Worm (Caenorhabditis elegans): ENCODE measurements around the gene str-151.

The str-151 gene

DNA sequence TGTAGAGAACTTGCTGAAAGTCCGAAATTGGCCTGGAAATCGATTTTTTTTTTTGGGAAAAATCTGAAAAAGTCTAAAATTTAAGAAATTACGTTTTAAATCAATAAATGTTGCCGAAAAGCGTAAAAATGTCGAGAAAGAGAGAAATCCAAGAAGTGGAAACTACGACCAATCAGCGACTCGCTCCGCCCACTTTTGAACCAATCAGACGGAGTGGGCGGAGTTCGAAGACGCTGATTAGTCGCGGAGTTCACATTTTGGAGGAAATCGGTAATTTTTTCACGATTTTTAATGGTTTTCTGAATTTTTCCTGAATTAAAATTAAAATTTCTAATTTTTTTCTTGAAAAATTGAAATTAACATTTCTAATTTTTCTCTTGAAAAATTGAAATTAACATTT lies 36.3 kb upstream of the str-151 start:
- TF ChIP-seq tra-4 (tag; optimal IDR thresholded peaks at IDR 0.05) (no peak), hmbx-1 (tag; optimal IDR thresholded peaks at IDR 0.05) (no peak), scrt-1 (GFP tag; IDR thresholded peaks at IDR 0.05) (no peak), tbx-37 (GFP tag; conservative IDR thresholded peaks at IDR 0.05) (no peak), aly-1 (tag; optimal IDR thresholded peaks at IDR 0.05) (no peak), hnd-1 (tag; optimal IDR thresholded peaks at IDR 0.05) (no peak)

DNA sequence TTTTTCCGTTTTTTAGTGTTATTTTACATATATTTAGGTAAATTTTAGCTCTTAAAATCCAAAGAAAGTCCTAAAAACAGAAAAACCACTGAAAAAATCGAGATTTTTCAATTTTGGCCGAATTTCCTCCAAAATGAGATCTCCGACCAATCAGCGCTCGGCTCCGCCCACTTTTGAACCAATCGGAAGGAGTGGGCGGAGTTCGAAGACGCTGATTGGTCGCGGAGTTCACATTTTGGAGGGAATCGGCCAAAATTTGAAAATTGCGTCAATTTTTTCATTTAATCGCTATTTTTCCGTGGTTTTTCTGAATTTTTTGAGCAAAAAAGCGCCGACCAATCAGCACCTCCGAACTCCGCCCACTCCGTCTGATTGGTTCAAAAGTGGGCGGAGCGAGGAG lies 35.3 kb upstream of the str-151 start:
- TF ChIP-seq aly-1 (tag; optimal IDR thresholded peaks at IDR 0.05): no peak
- no peak for TF ChIP-seq ceh-36 (tag; optimal IDR thresholded peaks at IDR 0.05)
- no peak for TF ChIP-seq tra-4 (tag; optimal IDR thresholded peaks at IDR 0.05)
- no peak for TF ChIP-seq scrt-1 (GFP tag; IDR thresholded peaks at IDR 0.05)
- no peak for TF ChIP-seq tbx-37 (GFP tag; conservative IDR thresholded peaks at IDR 0.05)
- no peak for TF ChIP-seq hmbx-1 (tag; optimal IDR thresholded peaks at IDR 0.05)
- no peak for TF ChIP-seq ama-1 (optimal IDR thresholded peaks at IDR 0.05)
- TF ChIP-seq hmg-4 (GFP tag; optimal IDR thresholded peaks at IDR 0.05): no peak
- TF ChIP-seq B0310.2 (tag; optimal IDR thresholded peaks at IDR 0.05): no peak
- TF ChIP-seq ets-7 (tag; optimal IDR thresholded peaks at IDR 0.05): no peak
- no peak for TF ChIP-seq F13C5.2 (tag; optimal IDR thresholded peaks at IDR 0.05)
- no peak for TF ChIP-seq flt-1 (GFP tag; IDR thresholded peaks at IDR 0.05)
- TF ChIP-seq sea-1 (GFP tag; conservative IDR thresholded peaks at IDR 0.05): no peak
- TF ChIP-seq pes-1 (GFP tag; IDR thresholded peaks at IDR 0.05): no peak
- no peak for TF ChIP-seq ceh-13 (GFP tag; optimal IDR thresholded peaks at IDR 0.05)
- TF ChIP-seq hnd-1 (tag; optimal IDR thresholded peaks at IDR 0.05): no peak
- TF ChIP-seq tbx-11 (GFP tag; IDR thresholded peaks at IDR 0.05): no peak

DNA sequence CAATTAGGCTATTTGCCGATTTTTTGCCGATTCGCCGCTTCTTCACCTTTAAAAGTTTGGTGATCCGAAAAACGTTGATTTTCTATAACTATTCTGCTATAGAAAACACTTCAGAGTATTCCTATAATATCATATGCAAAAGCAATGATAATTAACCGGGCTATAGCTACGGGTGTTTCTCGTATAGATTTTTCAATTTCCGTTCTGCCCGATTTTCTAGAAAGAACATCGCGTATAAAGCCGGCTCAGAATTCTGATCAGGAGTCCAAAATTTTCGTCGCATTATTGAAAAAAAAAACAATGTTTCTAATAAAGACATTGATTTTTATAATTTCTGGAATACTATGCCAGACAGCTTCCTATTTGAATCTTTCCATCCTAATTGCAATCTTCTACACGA lies 25.3 kb upstream of the str-151 start, which contains the start of gene srbc-65:
srbc-65 (plus strand) TSS at position 301 of the 400 bp plus-strand sequence.
- TF ChIP-seq tra-4 (tag; optimal IDR thresholded peaks at IDR 0.05): no peak
- TF ChIP-seq aly-1 (tag; optimal IDR thresholded peaks at IDR 0.05): no peak
- no peak for TF ChIP-seq ceh-36 (tag; optimal IDR thresholded peaks at IDR 0.05)
- TF ChIP-seq tbx-37 (GFP tag; conservative IDR thresholded peaks at IDR 0.05): no peak
- no peak for TF ChIP-seq B0310.2 (tag; optimal IDR thresholded peaks at IDR 0.05)

DNA sequence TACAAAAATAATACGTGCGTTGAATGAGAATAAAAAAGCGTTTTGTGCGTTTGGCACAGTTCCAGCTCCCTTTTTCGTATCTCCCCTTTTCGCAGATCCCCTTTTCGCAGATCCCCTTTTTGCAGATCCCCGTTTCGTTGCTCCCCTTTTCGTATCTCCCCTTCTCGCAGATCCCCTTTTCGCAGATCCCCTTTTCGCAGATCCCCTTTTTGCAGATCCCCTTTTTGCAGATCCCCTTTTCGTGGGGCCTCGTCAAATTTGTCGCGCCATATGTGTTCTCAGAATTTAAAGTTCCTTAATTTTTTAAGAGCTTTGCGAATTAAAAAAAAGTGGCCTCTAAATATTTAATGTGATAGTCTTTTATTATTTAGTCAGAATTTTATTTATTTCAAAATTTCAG lies 23.1 kb upstream of the str-151 start, which contains the start of gene Y32B12B.4:
Y32B12B.4 (plus strand) TSS at position 399 of the 400 bp plus-strand sequence.
- no peak for TF ChIP-seq ceh-36 (tag; optimal IDR thresholded peaks at IDR 0.05)
- TF ChIP-seq aly-1 (tag; optimal IDR thresholded peaks at IDR 0.05): peak; percentile 16
- TF ChIP-seq ceh-13 (GFP tag; optimal IDR thresholded peaks at IDR 0.05): peak; percentile 41
- peak; percentile 82 for TF ChIP-seq scrt-1 (GFP tag; IDR thresholded peaks at IDR 0.05)
- peak; percentile 5 for TF ChIP-seq B0310.2 (tag; optimal IDR thresholded peaks at IDR 0.05)
- TF ChIP-seq F13C5.2 (tag; optimal IDR thresholded peaks at IDR 0.05): no peak
- peak; percentile 2 for TF ChIP-seq ets-7 (tag; optimal IDR thresholded peaks at IDR 0.05)
- peak; percentile 74 for TF ChIP-seq tbx-11 (GFP tag; IDR thresholded peaks at IDR 0.05)
- peak; percentile 49 for TF ChIP-seq hmg-4 (GFP tag; optimal IDR thresholded peaks at IDR 0.05)
- peak; percentile 13 for TF ChIP-seq hnd-1 (tag; optimal IDR thresholded peaks at IDR 0.05)
- peak; percentile 79 for TF ChIP-seq tbx-37 (GFP tag; conservative IDR thresholded peaks at IDR 0.05)
- TF ChIP-seq sea-1 (GFP tag; conservative IDR thresholded peaks at IDR 0.05): peak; percentile 54; the same call in 1 of the 2 replicates
- TF ChIP-seq flt-1 (GFP tag; IDR thresholded peaks at IDR 0.05): no peak
- peak; percentile 92 for TF ChIP-seq pes-1 (GFP tag; IDR thresholded peaks at IDR 0.05)
- no peak for TF ChIP-seq ama-1 (optimal IDR thresholded peaks at IDR 0.05)
- TF ChIP-seq hmbx-1 (tag; optimal IDR thresholded peaks at IDR 0.05): no peak
- no peak for TF ChIP-seq tra-4 (tag; optimal IDR thresholded peaks at IDR 0.05)

DNA sequence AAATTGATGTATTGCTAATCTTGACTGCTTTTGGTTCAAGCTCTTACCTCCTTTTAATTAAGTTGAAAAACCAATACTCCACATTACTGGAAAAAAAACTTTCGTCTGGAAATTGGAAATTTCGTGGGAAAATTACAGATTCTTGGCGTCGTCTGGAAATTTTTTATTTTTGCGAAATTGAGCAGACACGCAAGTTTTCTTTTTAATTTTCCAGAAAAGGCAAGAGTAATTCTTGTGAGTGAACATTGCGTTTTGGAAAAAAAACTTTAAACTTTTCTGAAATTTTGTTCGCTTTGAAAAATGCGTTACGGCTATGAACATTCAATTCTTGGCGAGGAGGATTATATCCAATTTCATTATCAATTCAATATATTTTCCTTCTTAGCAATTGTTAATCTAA lies 10.4 kb upstream of the str-151 start, which contains the start of gene sru-45:
sru-45 (plus strand) TSS at position 301 of the 400 bp plus-strand sequence.
- TF ChIP-seq scrt-1 (GFP tag; IDR thresholded peaks at IDR 0.05) (no peak), tra-4 (tag; optimal IDR thresholded peaks at IDR 0.05) (no peak), ceh-36 (tag; optimal IDR thresholded peaks at IDR 0.05) (no peak), sea-1 (GFP tag; conservative IDR thresholded peaks at IDR 0.05) (no peak), hmg-4 (GFP tag; optimal IDR thresholded peaks at IDR 0.05) (no peak), tbx-11 (GFP tag; IDR thresholded peaks at IDR 0.05) (no peak), hmbx-1 (tag; optimal IDR thresholded peaks at IDR 0.05) (no peak), aly-1 (tag; optimal IDR thresholded peaks at IDR 0.05) (no peak)

DNA sequence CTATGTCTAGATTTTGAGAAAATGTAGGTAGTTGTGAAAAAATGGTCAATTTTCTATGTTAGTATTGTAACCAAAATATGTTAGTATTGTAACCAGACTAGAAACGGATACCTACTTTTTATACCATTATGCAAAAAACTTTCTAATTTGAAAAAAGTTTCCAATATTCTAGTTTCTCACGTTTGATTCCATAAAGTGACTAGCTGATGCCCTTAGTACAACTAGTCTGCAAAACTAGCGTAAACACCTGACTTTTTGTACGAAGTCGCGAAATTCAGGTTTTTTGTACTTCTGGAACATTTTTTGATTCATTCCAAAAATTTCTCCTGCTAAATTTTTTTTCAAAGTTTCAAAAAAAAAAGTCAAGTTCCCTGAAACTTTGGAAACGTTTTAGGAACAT lies 7.9 kb upstream of the str-151 start:
- no peak for TF ChIP-seq scrt-1 (GFP tag; IDR thresholded peaks at IDR 0.05)
- no peak for TF ChIP-seq ceh-36 (tag; optimal IDR thresholded peaks at IDR 0.05)
- no peak for TF ChIP-seq flt-1 (GFP tag; IDR thresholded peaks at IDR 0.05)
- TF ChIP-seq F13C5.2 (tag; optimal IDR thresholded peaks at IDR 0.05): no peak
- TF ChIP-seq tbx-11 (GFP tag; IDR thresholded peaks at IDR 0.05): no peak
- no peak for TF ChIP-seq sea-1 (GFP tag; conservative IDR thresholded peaks at IDR 0.05)
- TF ChIP-seq ets-7 (tag; optimal IDR thresholded peaks at IDR 0.05): no peak
- no peak for TF ChIP-seq hnd-1 (tag; optimal IDR thresholded peaks at IDR 0.05)
- no peak for TF ChIP-seq pes-1 (GFP tag; IDR thresholded peaks at IDR 0.05)
- TF ChIP-seq tbx-37 (GFP tag; conservative IDR thresholded peaks at IDR 0.05): no peak
- no peak for TF ChIP-seq ama-1 (optimal IDR thresholded peaks at IDR 0.05)
- TF ChIP-seq hmbx-1 (tag; optimal IDR thresholded peaks at IDR 0.05): no peak
- TF ChIP-seq hmg-4 (GFP tag; optimal IDR thresholded peaks at IDR 0.05): no peak
- TF ChIP-seq aly-1 (tag; optimal IDR thresholded peaks at IDR 0.05): no peak
- no peak for TF ChIP-seq ceh-13 (GFP tag; optimal IDR thresholded peaks at IDR 0.05)

DNA sequence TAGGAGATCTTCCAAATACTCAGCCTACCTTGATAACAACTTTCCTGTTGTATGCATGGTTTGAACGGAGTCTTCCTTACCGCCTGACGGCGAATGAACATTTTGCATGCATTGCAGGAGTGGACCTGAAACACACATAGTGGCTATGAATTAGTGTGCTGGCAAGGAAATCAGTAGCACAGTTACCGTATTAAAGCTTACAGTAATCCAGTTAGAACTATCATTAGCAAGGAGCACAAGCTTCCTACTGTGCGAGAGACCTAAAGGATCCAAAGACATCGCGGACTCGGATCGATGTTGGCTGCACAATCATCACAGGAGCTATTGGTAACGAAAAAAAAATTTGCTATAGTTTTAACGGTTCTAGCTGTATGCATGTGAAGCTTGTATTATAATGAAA lies 5.3 kb upstream of the str-151 start, which contains the start of gene nhr-233:
nhr-233 (minus strand) TSS at position 101 of the 400 bp plus-strand sequence.
- TF ChIP-seq pes-1 (GFP tag; IDR thresholded peaks at IDR 0.05) (no peak), ets-7 (tag; optimal IDR thresholded peaks at IDR 0.05) (no peak), tbx-11 (GFP tag; IDR thresholded peaks at IDR 0.05) (no peak), scrt-1 (GFP tag; IDR thresholded peaks at IDR 0.05) (no peak), sea-1 (GFP tag; conservative IDR thresholded peaks at IDR 0.05) (no peak), ceh-13 (GFP tag; optimal IDR thresholded peaks at IDR 0.05) (no peak), tra-4 (tag; optimal IDR thresholded peaks at IDR 0.05) (no peak), hnd-1 (tag; optimal IDR thresholded peaks at IDR 0.05) (no peak), F13C5.2 (tag; optimal IDR thresholded peaks at IDR 0.05) (no peak), hmg-4 (GFP tag; optimal IDR thresholded peaks at IDR 0.05) (no peak), hmbx-1 (tag; optimal IDR thresholded peaks at IDR 0.05) (no peak), B0310.2 (tag; optimal IDR thresholded peaks at IDR 0.05) (no peak), ama-1 (optimal IDR thresholded peaks at IDR 0.05) (no peak), tbx-37 (GFP tag; conservative IDR thresholded peaks at IDR 0.05) (no peak), ceh-36 (tag; optimal IDR thresholded peaks at IDR 0.05) (no peak), aly-1 (tag; optimal IDR thresholded peaks at IDR 0.05) (no peak), flt-1 (GFP tag; IDR thresholded peaks at IDR 0.05) (no peak)

All from whole organism, early embryonic.